Fruit fly (Drosophila melanogaster) whole organism, embryonic: ENCODE measurements around the gene Ctr9.

Experiments
- Bgb ChIP-seq: fragments of 200-800 bp; sonication (Bioruptor generic); IDR thresholded peaks from 2 replicates; pipeline ENCODE4 v1.3.6; 2022; ENCODE audit warnings: missing biosample characterization, missing genetic modification characterization; ENCODE audit not compliant: partially characterized antibody
- BtbVII ChIP-seq: fragments of 200-800 bp; sonication (Bioruptor generic); optimal IDR thresholded peaks from 3 replicates; lab custom pipeline; 2017; ENCODE audit warnings: missing biosample characterization, mild to moderate bottlenecking, missing genetic modification characterization
- C15 ChIP-seq: fragments of 200-800 bp; sonication (Bioruptor generic); IDR thresholded peaks from 3 replicates; pipeline ENCODE4 v1.3.6; 2022; ENCODE audit warnings: missing biosample characterization, missing genetic modification characterization
- CG10366 ChIP-seq: fragments of 200-800 bp; sonication (Bioruptor generic); IDR thresholded peaks from 2 replicates; pipeline ENCODE4 v1.3.6; 2022; ENCODE audit warnings: missing biosample characterization, missing genetic modification characterization
- CG10959 ChIP-seq: fragments of 200-800 bp; sonication (Bioruptor generic); IDR thresholded peaks from 2 replicates; pipeline ENCODE4 v1.3.6; 2022; ENCODE audit warnings: missing biosample characterization, missing genetic modification characterization
- CG11085 ChIP-seq: fragments of 200-800 bp; sonication (Bioruptor generic); IDR thresholded peaks from 2 replicates; pipeline ENCODE4 v1.3.6; 2022; ENCODE audit warnings: missing biosample characterization, missing genetic modification characterization
- CG12769 ChIP-seq: fragments of 200-800 bp; sonication (Bioruptor generic); optimal IDR thresholded peaks from 2 replicates; lab custom pipeline; 2019; ENCODE audit warnings: missing biosample characterization, mild to moderate bottlenecking, missing genetic modification characterization, moderate library complexity
- CG15514 ChIP-seq: fragments of 200-800 bp; sonication (Bioruptor generic); optimal IDR thresholded peaks from 3 replicates; lab custom pipeline; 2017; ENCODE audit warnings: missing biosample characterization, missing genetic modification characterization, mild to moderate bottlenecking, moderate library complexity, missing genetic modification reagents
- CG1603 ChIP-seq: fragments of 200-800 bp; sonication (Bioruptor generic); optimal IDR thresholded peaks from 2 replicates; lab custom pipeline; 2019; ENCODE audit warnings: missing biosample characterization, mild to moderate bottlenecking, missing genetic modification characterization, moderate library complexity
- CG17328 ChIP-seq: fragments of 200-800 bp; sonication (Bioruptor generic); IDR thresholded peaks from 2 replicates; pipeline ENCODE4 v1.3.6; 2022; ENCODE audit warnings: missing biosample characterization, missing genetic modification characterization
- CG17829 ChIP-seq: fragments of 200-800 bp; optimal IDR thresholded peaks from 2 replicates; lab custom pipeline; 2019; ENCODE audit warnings: missing biosample characterization, mild to moderate bottlenecking, missing genetic modification characterization, moderate library complexity
- CG30403 ChIP-seq: fragments of 200-800 bp; sonication (Bioruptor generic); optimal IDR thresholded peaks from 3 replicates; lab custom pipeline; 2016; ENCODE audit warnings: missing biosample characterization, missing genetic modification characterization
- CG31224 ChIP-seq: fragments of 200-800 bp; sonication (Bioruptor generic); IDR thresholded peaks from 2 replicates; pipeline ENCODE4 v1.3.6; 2022; ENCODE audit warnings: missing biosample characterization, missing genetic modification characterization
- CG31365 ChIP-seq: fragments of 200-800 bp; sonication (Bioruptor generic); optimal IDR thresholded peaks from 2 replicates; lab custom pipeline; 2018; ENCODE audit warnings: missing biosample characterization, mild to moderate bottlenecking, missing genetic modification characterization
- CG3838 ChIP-seq: fragments of 200-800 bp; sonication (Bioruptor generic); optimal IDR thresholded peaks from 3 replicates; lab custom pipeline; 2016; ENCODE audit warnings: missing biosample characterization, missing genetic modification characterization
- CG43689 ChIP-seq: fragments of 200-800 bp; sonication (Bioruptor generic); IDR thresholded peaks from 2 replicates; pipeline ENCODE4 v1.3.6; 2022; ENCODE audit warnings: missing biosample characterization, missing genetic modification characterization
- CG4707 ChIP-seq: fragments of 200-800 bp; sonication (Bioruptor generic); optimal IDR thresholded peaks from 2 replicates; lab custom pipeline; 2018; ENCODE audit warnings: missing biosample characterization, mild to moderate bottlenecking, missing genetic modification characterization, moderate library complexity
- CG7839 ChIP-seq: fragments of 200-800 bp; sonication (Bioruptor generic); optimal IDR thresholded peaks from 3 replicates; lab custom pipeline; 2018; ENCODE audit warnings: missing biosample characterization, mild to moderate bottlenecking, missing genetic modification characterization, moderate library complexity
- CG7928 ChIP-seq: fragments of 200-800 bp; sonication (Bioruptor generic); optimal IDR thresholded peaks from 2 replicates; lab custom pipeline; 2017; ENCODE audit warnings: missing biosample characterization, mild to moderate bottlenecking, missing genetic modification characterization
- CG9876 ChIP-seq: fragments of 200-800 bp; sonication (Bioruptor generic); optimal IDR thresholded peaks from 2 replicates; lab custom pipeline; 2016; ENCODE audit warnings: missing biosample characterization, missing genetic modification characterization
- Dek ChIP-seq: fragments of 200-800 bp; sonication (Bioruptor generic); optimal IDR thresholded peaks from 3 replicates; lab custom pipeline; 2019; ENCODE audit warnings: missing biosample characterization, mild to moderate bottlenecking, missing genetic modification characterization, moderate library complexity
- E2f2 ChIP-seq: fragments of 200-800 bp; sonication (Bioruptor generic); IDR thresholded peaks from 2 replicates; pipeline ENCODE4 v1.3.6; 2022; ENCODE audit warnings: missing biosample characterization, missing genetic modification characterization
- ERR ChIP-seq: fragments of 200-800 bp; sonication (Bioruptor generic); optimal IDR thresholded peaks from 2 replicates; lab custom pipeline; 2016; ENCODE audit warnings: missing biosample characterization, missing genetic modification characterization
- Fer2 ChIP-seq: fragments of 200-800 bp; sonication (Bioruptor generic); optimal IDR thresholded peaks from 2 replicates; lab custom pipeline; 2018; ENCODE audit warnings: missing biosample characterization, mild to moderate bottlenecking, missing genetic modification characterization, moderate library complexity
- Gug ChIP-seq: fragments of 200-800 bp; sonication (Bioruptor generic); IDR thresholded peaks from 4 replicates; pipeline ENCODE4 v1.3.6; 2022; ENCODE audit warnings: missing biosample characterization, missing genetic modification characterization
- Hmr ChIP-seq: fragments of 200-800 bp; sonication (Bioruptor generic); optimal IDR thresholded peaks from 3 replicates; lab custom pipeline; 2017; ENCODE audit warnings: mild to moderate bottlenecking, missing biosample characterization, missing genetic modification reagents, missing genetic modification characterization
- Kr ChIP-seq: fragments of 200-800 bp; sonication (Bioruptor generic); optimal IDR thresholded peaks from 2 replicates; lab custom pipeline; 2017; ENCODE audit warnings: missing biosample characterization, mild to moderate bottlenecking, missing genetic modification characterization
- Max ChIP-seq: fragments of 200-800 bp; sonication (Bioruptor generic); optimal IDR thresholded peaks from 2 replicates; lab custom pipeline; 2016; ENCODE audit warnings: missing biosample characterization, mild to moderate bottlenecking, missing genetic modification characterization
- NC2β ChIP-seq: fragments of 200-800 bp; sonication (Bioruptor generic); optimal IDR thresholded peaks from 2 replicates; lab custom pipeline; 2016; ENCODE audit warnings: missing biosample characterization, missing genetic modification characterization
- NFAT ChIP-seq: fragments of 200-800 bp; sonication (Bioruptor generic); IDR thresholded peaks from 2 replicates; pipeline ENCODE4 v1.3.6; 2022; ENCODE audit warnings: missing biosample characterization, missing genetic modification characterization
- Sin3A ChIP-seq: fragments of >200 bp; optimal IDR thresholded peaks from 2 replicates; lab custom pipeline; 2018
- Sox102F ChIP-seq: fragments of 200-800 bp; sonication (Bioruptor generic); optimal IDR thresholded peaks from 2 replicates; lab custom pipeline; 2018; ENCODE audit warnings: missing biosample characterization, mild to moderate bottlenecking, missing genetic modification characterization, moderate library complexity
- al ChIP-seq: fragments of 200-800 bp; sonication (Bioruptor generic); IDR thresholded peaks from 2 replicates; pipeline ENCODE4 v1.3.6; 2022; ENCODE audit warnings: missing biosample characterization, missing genetic modification characterization
- az2 ChIP-seq: fragments of 200-800 bp; sonication (Bioruptor generic); optimal IDR thresholded peaks from 3 replicates; lab custom pipeline; 2016; ENCODE audit warnings: missing biosample characterization, missing genetic modification characterization
- bowl ChIP-seq: fragments of 200-800 bp; sonication (Bioruptor generic); IDR thresholded peaks from 2 replicates; pipeline ENCODE4 v1.3.6; 2022; ENCODE audit warnings: missing biosample characterization, missing genetic modification characterization
- br ChIP-seq: fragments of >200 bp; optimal IDR thresholded peaks from 2 replicates; lab custom pipeline; 2017
- chif ChIP-seq, 2 experiments: fragments of 200-800 bp; sonication (Bioruptor generic); optimal IDR thresholded peaks; 3 replicates each; lab custom pipeline; 2016; ENCODE audit warnings: missing biosample characterization in 2 of 2, missing genetic modification characterization in 2 of 2
- danr ChIP-seq: fragments of 200-800 bp; sonication (Bioruptor generic); IDR thresholded peaks from 2 replicates; pipeline ENCODE4 v1.3.6; 2022; ENCODE audit warnings: missing biosample characterization, missing genetic modification characterization
- esg ChIP-seq: fragments of 200-800 bp; sonication (Bioruptor generic); conservative IDR thresholded peaks from 2 replicates; pipeline ENCODE4 v1.3.6; 2022; ENCODE audit warnings: missing biosample characterization, missing genetic modification characterization
- hth ChIP-seq: fragments of >200 bp; optimal IDR thresholded peaks from 2 replicates; lab custom pipeline; 2017; ENCODE audit warnings: inconsistent platforms
- inv ChIP-seq: fragments of 200-800 bp; sonication (Bioruptor generic); IDR thresholded peaks from 2 replicates; pipeline ENCODE4 v1.3.6; 2022; ENCODE audit warnings: missing biosample characterization, missing genetic modification characterization; ENCODE audit not compliant: partially characterized antibody
- jumu ChIP-seq: fragments of 200-800 bp; sonication (Bioruptor generic); optimal IDR thresholded peaks from 3 replicates; lab custom pipeline; 2016; ENCODE audit warnings: missing biosample characterization, missing genetic modification characterization
- klu ChIP-seq: fragments of 200-800 bp; sonication (Bioruptor generic); IDR thresholded peaks from 2 replicates; pipeline ENCODE4 v1.3.6; 2022; ENCODE audit warnings: missing biosample characterization, missing genetic modification characterization
- pan ChIP-seq, 4 experiments: fragments of >200 bp in 3 of 4; fragments of 200-800 bp in 1 of 4; sonication (Bioruptor generic) in 1 of 4; optimal IDR thresholded peaks in 3 of 4; IDR thresholded peaks in 1 of 4; 2 replicates each; pipeline versions ENCODE4 v1.3.6 to Lab custom; 2017 to 2022; ENCODE audit warnings: missing biosample characterization in 2 of 4, missing genetic modification characterization in 2 of 4, mixed read lengths in 1 of 4
- peb ChIP-seq: fragments of 200-800 bp; sonication (Bioruptor generic); IDR thresholded peaks from 2 replicates; pipeline ENCODE4 v1.3.6; 2022; ENCODE audit warnings: missing biosample characterization, missing genetic modification characterization
- schlank ChIP-seq: fragments of 200-800 bp; sonication (Bioruptor generic); optimal IDR thresholded peaks from 2 replicates; lab custom pipeline; 2018; ENCODE audit warnings: missing biosample characterization, mild to moderate bottlenecking, missing genetic modification characterization
- scrt ChIP-seq: fragments of 200-800 bp; sonication (Bioruptor generic); optimal IDR thresholded peaks from 2 replicates; lab custom pipeline; 2018; ENCODE audit warnings: missing biosample characterization, mild to moderate bottlenecking, missing genetic modification characterization, moderate library complexity
- slp2 ChIP-seq: fragments of 200-800 bp; sonication (Bioruptor generic); optimal IDR thresholded peaks from 2 replicates; lab custom pipeline; 2016; ENCODE audit warnings: missing biosample characterization, missing genetic modification characterization
- sob ChIP-seq: fragments of 200-800 bp; sonication (Bioruptor generic); IDR thresholded peaks from 2 replicates; pipeline ENCODE4 v1.3.6; 2022; ENCODE audit warnings: missing biosample characterization, missing genetic modification characterization
- stc ChIP-seq: fragments of 200-800 bp; sonication (Bioruptor generic); IDR thresholded peaks from 2 replicates; pipeline ENCODE4 v1.3.6; 2022; ENCODE audit warnings: missing biosample characterization, missing genetic modification characterization
- vfl ChIP-seq: fragments of 200-800 bp; sonication (Bioruptor generic); optimal IDR thresholded peaks from 2 replicates; lab custom pipeline; 2016; ENCODE audit warnings: missing biosample characterization, missing genetic modification characterization
- wdn ChIP-seq: fragments of 200-800 bp; sonication (Bioruptor generic); IDR thresholded peaks from 2 replicates; pipeline ENCODE4 v1.3.6; 2022; ENCODE audit warnings: missing biosample characterization, missing genetic modification characterization

Gene Ctr9

dm6 chr3L:1335428-1335764, 28.4 kb downstream of the Ctr9 start (continued):
- TF ChIP-seq Dek (tag; lab: Kevin White, UChicago) (peak; percentile 37), CG30403 (GFP tag; lab: Kevin White, UChicago) (peak; percentile 29), CG17328 (0 out of 2 replicates have a peak, but pooled peaks have one; percentile 53), Gug (GFP tag; lab: Robert Waterston, UW) (peak; percentile 46; the same call in 3 of the 4 replicates), CG7839 (tag; lab: Kevin White, UChicago) (peak; percentile 21), hth (lab: Kevin White, UChicago) (no peak), Kr (GFP tag; lab: Kevin White, UChicago) (no peak), jumu (GFP tag; lab: Kevin White, UChicago) (peak; percentile 38), Sin3A (lab: Kevin White, UChicago) (no peak), danr (GFP tag; lab: Robert Waterston, UW) (no peak), klu (no peak), Fer2 (tag; lab: Kevin White, UChicago) (no peak), bowl (peak; percentile 49; the same call in 1 of the 2 replicates), CG4707 (GFP tag; lab: Kevin White, UChicago) (no peak), sob (peak; percentile 72), ERR (GFP tag; lab: Kevin White, UChicago) (no peak), CG31365 (tag; lab: Kevin White, UChicago) (peak; percentile 7), Sox102F (peak; percentile 19), CG7928 (GFP tag; lab: Kevin White, UChicago) (no peak), CG11085 (GFP tag; lab: Robert Waterston, UW) (peak; percentile 37; the same call in 1 of the 2 replicates), peb (GFP tag; lab: Robert Waterston, UW) (no peak), schlank (tag; lab: Kevin White, UChicago) (no peak), CG43689 (GFP tag; lab: Robert Waterston, UW) (no peak), esg (GFP tag; lab: Robert Waterston, UW) (peak; percentile 32; the same call in 1 of the 2 replicates), CG3838 (GFP tag; lab: Kevin White, UChicago) (no peak), wdn (GFP tag; lab: Robert Waterston, UW) (0 out of 2 replicates have a peak, but pooled peaks have one; percentile 9), vfl (no peak), slp2 (GFP tag; lab: Kevin White, UChicago) (no peak), CG12769 (tag; lab: Kevin White, UChicago) (peak; percentile 58), inv (GFP tag; lab: Robert Waterston, UW) (no peak), NC2β (no peak), CG17829 (peak; percentile 2), pan (optimal IDR thresholded peaks at IDR 0.05; lab: Kevin White, UChicago) (no peak), pan (GFP tag; optimal IDR thresholded peaks at IDR 0.05 in 1 of 2, IDR thresholded peaks at IDR 0.05 in 1 of 2) (peak in 1 of 2 experiments; percentile 76), al (GFP tag; lab: Robert Waterston, UW) (peak; percentile 61), C15 (GFP tag; lab: Robert Waterston, UW) (no peak), CG10959 (no peak), chif (GFP tag; optimal IDR thresholded peaks at IDR 0.05; lab: Kevin White, UChicago) (no peak), CG10366 (GFP tag; lab: Robert Waterston, UW) (peak; percentile 74), E2f2 (GFP tag; lab: Robert Waterston, UW) (peak; percentile 37; the same call in 1 of the 2 replicates), CG31224 (GFP tag; lab: Robert Waterston, UW) (peak; percentile 54), scrt (GFP tag; lab: Kevin White, UChicago) (peak; percentile 93), br (lab: Kevin White, UChicago) (no peak), Bgb (no peak), NFAT (GFP tag; lab: Robert Waterston, UW) (peak; percentile 68), Hmr (GFP tag; lab: Kevin White, UChicago) (peak; percentile 67), BtbVII (no peak), CG1603 (tag; lab: Kevin White, UChicago) (peak; percentile 36), CG9876 (no peak), stc (GFP tag; lab: Robert Waterston, UW) (peak; percentile 61), CG15514 (peak; percentile 40), az2 (peak; percentile 29), Max (GFP tag; lab: Kevin White, UChicago) (peak; percentile 4)
